Worm (Caenorhabditis elegans) whole organism, late embryonic: ENCODE measurements around the gene nhr-213.

ENCODE experiments used
- C08G9.2 ChIP-seq: sonication (generic microtip); optimal IDR thresholded peaks from 2 replicates; lab custom pipeline; 2016; ENCODE audit warnings: mild to moderate bottlenecking, missing genetic modification characterization, moderate library complexity, missing compliant biosample characterization
- C38D4.7 ChIP-seq: fragments of 200-800 bp; sonication (Bioruptor generic); optimal IDR thresholded peaks from 2 replicates; lab custom pipeline; 2018; ENCODE audit warnings: mild to moderate bottlenecking, missing genetic modification characterization, moderate library complexity, missing compliant biosample characterization
- F13H6.1 ChIP-seq: sonication (generic microtip); optimal IDR thresholded peaks from 2 replicates; lab custom pipeline; 2016; ENCODE audit warnings: missing genetic modification characterization, missing compliant biosample characterization
- K02D7.2 ChIP-seq: sonication (generic microtip); optimal IDR thresholded peaks from 2 replicates; lab custom pipeline; 2017; ENCODE audit warnings: mild to moderate bottlenecking, missing genetic modification characterization, missing compliant biosample characterization
- T23F11.4 ChIP-seq: fragments of 200-800 bp; sonication (Bioruptor generic); optimal IDR thresholded peaks from 2 replicates; lab custom pipeline; 2018; ENCODE audit warnings: mild to moderate bottlenecking, missing genetic modification characterization, missing compliant biosample characterization
- Y22D7AL.16 ChIP-seq: sonication (generic microtip); optimal IDR thresholded peaks from 2 replicates; lab custom pipeline; 2016; ENCODE audit warnings: missing genetic modification characterization, missing compliant biosample characterization
- ahr-1 ChIP-seq: sonication (generic microtip); optimal IDR thresholded peaks from 2 replicates; lab custom pipeline; 2016; ENCODE audit warnings: missing genetic modification characterization, missing compliant biosample characterization
- ama-1 ChIP-seq: fragments of 150-350 bp; optimal IDR thresholded peaks from 2 replicates; lab custom pipeline; 2014
- ceh-14 ChIP-seq: sonication (generic microtip); optimal IDR thresholded peaks from 2 replicates; lab custom pipeline; 2016; ENCODE audit warnings: missing genotype, missing genetic modification characterization, missing compliant biosample characterization
- ceh-30 ChIP-seq: fragments of 150-350 bp; optimal IDR thresholded peaks from 2 replicates; lab custom pipeline; 2014; ENCODE audit warnings: missing biosample characterization, missing genetic modification characterization
- ceh-34 ChIP-seq: sonication (generic microtip); optimal IDR thresholded peaks from 2 replicates; lab custom pipeline; 2016; ENCODE audit warnings: mild to moderate bottlenecking, missing genetic modification characterization, missing compliant biosample characterization
- ceh-45 ChIP-seq: fragments of 200-800 bp; sonication (Bioruptor generic); IDR thresholded peaks from 2 replicates; pipeline ENCODE4 v1.3.6; 2022; ENCODE audit warnings: missing genetic modification reagents, missing genetic modification characterization, missing compliant biosample characterization
- ceh-6 ChIP-seq: fragments of 200-800 bp; sonication (Bioruptor generic); optimal IDR thresholded peaks from 2 replicates; lab custom pipeline; 2018; ENCODE audit warnings: mild to moderate bottlenecking, missing genetic modification characterization, missing compliant biosample characterization
- ceh-9 ChIP-seq: sonication (generic microtip); optimal IDR thresholded peaks from 2 replicates; lab custom pipeline; 2016; ENCODE audit warnings: mild to moderate bottlenecking, missing genetic modification characterization, inconsistent platforms, missing compliant biosample characterization
- che-1 ChIP-seq: sonication (generic microtip); optimal IDR thresholded peaks from 2 replicates; lab custom pipeline; 2016; ENCODE audit warnings: mild to moderate bottlenecking, missing genetic modification characterization, missing compliant biosample characterization
- dmd-4 ChIP-seq: sonication (generic microtip); optimal IDR thresholded peaks from 2 replicates; lab custom pipeline; 2016; ENCODE audit warnings: borderline replicate concordance, missing genetic modification characterization, missing compliant biosample characterization
- dve-1 ChIP-seq: sonication (generic microtip); optimal IDR thresholded peaks from 2 replicates; lab custom pipeline; 2017; ENCODE audit warnings: antibody characterized with exemption, mild to moderate bottlenecking, missing genetic modification characterization, missing compliant biosample characterization
- ets-4 ChIP-seq: sonication (generic microtip); optimal IDR thresholded peaks from 2 replicates; lab custom pipeline; 2016; ENCODE audit warnings: missing genetic modification characterization, missing compliant biosample characterization
- fax-1 ChIP-seq: sonication (generic microtip); optimal IDR thresholded peaks from 2 replicates; lab custom pipeline; 2016; ENCODE audit warnings: missing genotype, missing genetic modification characterization, missing compliant biosample characterization
- fkh-10 ChIP-seq: fragments of 150-350 bp; optimal IDR thresholded peaks from 2 replicates; lab custom pipeline; 2014; ENCODE audit warnings: missing biosample characterization, missing genetic modification reagents, missing genetic modification characterization
- fkh-6 ChIP-seq: sonication (generic microtip); optimal IDR thresholded peaks from 2 replicates; lab custom pipeline; 2016; ENCODE audit warnings: missing genetic modification characterization, missing compliant biosample characterization
- gmeb-2 ChIP-seq: sonication (generic microtip); optimal IDR thresholded peaks from 2 replicates; lab custom pipeline; 2016; ENCODE audit warnings: missing genetic modification characterization, inconsistent platforms, missing compliant biosample characterization
- hlh-13 ChIP-seq: fragments of 200-800 bp; sonication (Bioruptor generic); optimal IDR thresholded peaks from 2 replicates; lab custom pipeline; 2018; ENCODE audit warnings: mild to moderate bottlenecking, missing genetic modification characterization, missing compliant biosample characterization
- hlh-30 ChIP-seq: sonication (generic microtip); optimal IDR thresholded peaks from 2 replicates; lab custom pipeline; 2017; ENCODE audit warnings: antibody characterized with exemption, missing genetic modification characterization, missing compliant biosample characterization; ENCODE audit not compliant: insufficient read depth
- hlh-8 ChIP-seq: sonication (generic microtip); optimal IDR thresholded peaks from 2 replicates; lab custom pipeline; 2016; ENCODE audit warnings: missing genotype, missing genetic modification characterization, missing compliant biosample characterization
- lim-6 ChIP-seq: sonication (generic microtip); optimal IDR thresholded peaks from 2 replicates; lab custom pipeline; 2016; ENCODE audit warnings: missing genetic modification characterization, missing compliant biosample characterization
- lin-11 ChIP-seq: fragments of 200-800 bp; sonication (Bioruptor generic); optimal IDR thresholded peaks from 2 replicates; lab custom pipeline; 2018; ENCODE audit warnings: mild to moderate bottlenecking, missing genetic modification characterization, missing compliant biosample characterization
- madf-2 ChIP-seq: sonication (generic microtip); optimal IDR thresholded peaks from 2 replicates; lab custom pipeline; 2017; ENCODE audit warnings: missing genetic modification characterization, missing compliant biosample characterization
- mec-3 ChIP-seq: sonication (generic microtip); optimal IDR thresholded peaks from 2 replicates; lab custom pipeline; 2016; ENCODE audit warnings: borderline replicate concordance, missing genetic modification characterization, missing compliant biosample characterization
- nfya-1 ChIP-seq: sonication (generic microtip); optimal IDR thresholded peaks from 2 replicates; lab custom pipeline; 2017; ENCODE audit warnings: missing genetic modification characterization, mild to moderate bottlenecking, missing compliant biosample characterization, antibody characterized with exemption, moderate library complexity
- nhr-11 ChIP-seq: fragments of 150-350 bp; optimal IDR thresholded peaks from 2 replicates; lab custom pipeline; 2014; ENCODE audit warnings: missing biosample characterization, missing genetic modification characterization
- pag-3 ChIP-seq: sonication (generic microtip); optimal IDR thresholded peaks from 2 replicates; lab custom pipeline; 2016; ENCODE audit warnings: missing compliant biosample characterization, missing genetic modification characterization, borderline replicate concordance
- pha-2 ChIP-seq: sonication (generic microtip); optimal IDR thresholded peaks from 2 replicates; lab custom pipeline; 2017; ENCODE audit warnings: mild to moderate bottlenecking, missing genetic modification characterization, missing compliant biosample characterization
- pha-4 ChIP-seq: fragments of 150-350 bp; optimal IDR thresholded peaks from 2 replicates; lab custom pipeline; 2018; ENCODE audit warnings: missing biosample characterization, missing genetic modification reagents, missing genetic modification characterization
- sdc-2 ChIP-seq: sonication (generic microtip); optimal IDR thresholded peaks from 2 replicates; lab custom pipeline; 2016; ENCODE audit warnings: missing genotype, missing genetic modification characterization, missing compliant biosample characterization
- sox-4 ChIP-seq: sonication (generic microtip); optimal IDR thresholded peaks from 2 replicates; lab custom pipeline; 2017; ENCODE audit warnings: mild to moderate bottlenecking, missing genetic modification characterization, inconsistent platforms, missing compliant biosample characterization
- unc-3 ChIP-seq, 2 experiments: fragments of 200-800 bp in 1 of 2; sonication (Bioruptor generic) in 1 of 2; sonication (generic microtip) in 1 of 2; conservative IDR thresholded peaks in 1 of 2; optimal IDR thresholded peaks in 1 of 2; 2 replicates each; pipeline versions ENCODE4 v1.3.6 to Lab custom; 2016 to 2022; ENCODE audit warnings: missing compliant biosample characterization in 2 of 2, missing genetic modification characterization in 2 of 2, missing genetic modification reagents in 1 of 2
- unc-55 ChIP-seq: sonication (generic microtip); optimal IDR thresholded peaks from 2 replicates; lab custom pipeline; 2017; ENCODE audit warnings: missing biosample characterization, missing genetic modification reagents, missing genetic modification characterization
- unc-86 ChIP-seq: sonication (generic microtip); optimal IDR thresholded peaks from 2 replicates; lab custom pipeline; 2016; ENCODE audit warnings: missing genetic modification characterization, missing compliant biosample characterization
- zip-5 ChIP-seq: sonication (generic microtip); optimal IDR thresholded peaks from 2 replicates; lab custom pipeline; 2016; ENCODE audit warnings: missing genetic modification characterization, missing compliant biosample characterization
- ztf-16 ChIP-seq: sonication (generic microtip); optimal IDR thresholded peaks from 2 replicates; lab custom pipeline; 2017; ENCODE audit warnings: missing genetic modification characterization, missing compliant biosample characterization

Gene nhr-213

DNA sequence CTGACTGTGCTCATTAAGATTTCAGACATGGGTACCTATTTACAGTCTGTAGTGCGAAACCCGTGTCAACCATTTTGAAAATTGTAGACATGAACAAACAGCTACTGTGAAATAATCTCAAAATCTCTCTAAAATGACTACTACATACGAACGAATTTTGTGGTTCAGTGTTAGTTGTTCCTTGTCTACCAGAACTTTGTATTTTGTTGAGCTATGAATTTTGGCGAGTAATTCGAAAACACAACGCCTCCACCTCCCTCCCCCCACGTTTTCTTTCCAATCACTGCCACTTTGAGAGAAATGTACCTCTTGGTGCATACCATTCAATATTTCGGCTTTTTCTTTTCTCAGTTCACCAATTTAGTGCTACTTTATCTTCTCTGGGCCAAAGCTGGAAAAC, 3.9 kb downstream of the nhr-213 start, which contains the start of gene T06C12.11:
Gene T06C12.11, plus strand, starts transcription at position 301 of the 400 bp plus-strand sequence.
- TF ChIP-seq ztf-16: no peak
- TF ChIP-seq T23F11.4: no peak
- TF ChIP-seq ama-1 (lab: Kevin White, UChicago): no peak
- no peak for TF ChIP-seq pha-2 (tag; lab: Kevin White, UChicago)
- TF ChIP-seq ceh-30 (tag; lab: Kevin White, UChicago): no peak
- TF ChIP-seq, all 69 proteins: peak for 0

DNA sequence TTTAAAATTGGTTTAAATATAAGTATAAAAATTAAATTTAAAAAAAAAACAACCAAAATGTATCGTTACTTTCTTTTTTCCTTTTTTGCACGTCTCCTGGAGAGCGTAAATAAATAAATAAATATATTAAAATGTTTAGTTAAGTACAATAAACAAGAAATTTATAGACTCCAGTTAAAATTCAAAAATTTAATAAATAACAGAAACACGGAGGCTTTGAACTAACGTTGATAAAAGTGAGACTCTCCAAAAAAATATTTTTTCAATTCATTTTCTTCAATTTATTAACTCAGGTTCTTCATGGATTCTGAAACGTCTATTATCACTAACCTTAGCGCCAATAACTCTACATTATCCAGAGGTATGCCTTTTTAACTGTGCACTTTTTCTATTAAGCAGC, 4.8 kb downstream of the nhr-213 start, which contains the start of gene T06C12.12:
Gene T06C12.12, plus strand, starts transcription at position 301 of the 400 bp plus-strand sequence.
- TF ChIP-seq unc-86 (tag; lab: Kevin White, UChicago): no peak
- TF ChIP-seq fkh-10: no peak
- TF ChIP-seq lim-6 (tag; lab: Kevin White, UChicago): no peak
- TF ChIP-seq ets-4 (tag; lab: Kevin White, UChicago): no peak
- TF ChIP-seq dve-1: no peak
- TF ChIP-seq dmd-4: no peak
- TF ChIP-seq madf-2 (tag; lab: Kevin White, UChicago): no peak
- TF ChIP-seq che-1: no peak
- no peak for TF ChIP-seq pha-4 (tag; lab: Kevin White, UChicago)
- TF ChIP-seq ceh-45 (GFP tag; lab: Robert Waterston, UW): no peak
- TF ChIP-seq ceh-34 (tag; lab: Kevin White, UChicago): no peak
- TF ChIP-seq Y22D7AL.16 (tag; lab: Kevin White, UChicago): no peak
- no peak for TF ChIP-seq sdc-2 (tag; lab: Kevin White, UChicago)
- no peak for TF ChIP-seq C08G9.2 (tag; lab: Kevin White, UChicago)
- TF ChIP-seq C38D4.7 (GFP tag; lab: Kevin White, UChicago): no peak
- no peak for TF ChIP-seq unc-3 (GFP tag; conservative IDR thresholded peaks at IDR 0.05; lab: Robert Waterston, UW)
- TF ChIP-seq unc-3 (tag; optimal IDR thresholded peaks at IDR 0.05; lab: Kevin White, UChicago): no peak
- no peak for TF ChIP-seq fax-1 (tag; lab: Kevin White, UChicago)
- no peak for TF ChIP-seq ama-1 (lab: Kevin White, UChicago)
- TF ChIP-seq pag-3 (tag; lab: Kevin White, UChicago): no peak

DNA sequence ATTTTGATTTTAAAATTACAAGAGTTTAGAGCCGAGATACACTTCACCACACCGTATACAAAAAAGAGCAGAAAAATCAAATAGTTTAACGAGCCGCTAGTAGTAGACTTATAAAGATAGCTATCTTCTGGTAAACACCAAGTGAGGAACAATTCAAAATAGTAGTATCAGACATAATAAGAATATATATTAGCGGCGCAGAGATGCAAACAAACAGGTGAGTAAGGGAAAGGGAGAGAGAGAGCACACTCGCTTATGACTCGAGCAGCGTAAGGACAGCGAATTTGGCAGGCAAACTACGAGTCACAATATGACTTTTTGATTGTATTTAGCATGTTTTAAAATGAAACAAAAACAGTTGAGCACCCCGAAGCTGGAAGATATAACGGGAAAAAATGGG, 5.3 kb downstream of the nhr-213 start:
- TF ChIP-seq gmeb-2: no peak
- TF ChIP-seq hlh-30: no peak
- TF ChIP-seq pha-4 (tag; lab: Kevin White, UChicago): no peak
- no peak for TF ChIP-seq nhr-11 (tag; lab: Kevin White, UChicago)
- TF ChIP-seq K02D7.2: no peak
- TF ChIP-seq zip-5 (tag; lab: Kevin White, UChicago): no peak
- no peak for TF ChIP-seq mec-3 (tag; lab: Kevin White, UChicago)
- TF ChIP-seq che-1: no peak
- no peak for TF ChIP-seq fkh-10
- no peak for TF ChIP-seq hlh-13 (GFP tag; lab: Kevin White, UChicago)
- no peak for TF ChIP-seq ceh-14
- no peak for TF ChIP-seq unc-86 (tag; lab: Kevin White, UChicago)
- no peak for TF ChIP-seq ahr-1 (tag; lab: Kevin White, UChicago)

DNA sequence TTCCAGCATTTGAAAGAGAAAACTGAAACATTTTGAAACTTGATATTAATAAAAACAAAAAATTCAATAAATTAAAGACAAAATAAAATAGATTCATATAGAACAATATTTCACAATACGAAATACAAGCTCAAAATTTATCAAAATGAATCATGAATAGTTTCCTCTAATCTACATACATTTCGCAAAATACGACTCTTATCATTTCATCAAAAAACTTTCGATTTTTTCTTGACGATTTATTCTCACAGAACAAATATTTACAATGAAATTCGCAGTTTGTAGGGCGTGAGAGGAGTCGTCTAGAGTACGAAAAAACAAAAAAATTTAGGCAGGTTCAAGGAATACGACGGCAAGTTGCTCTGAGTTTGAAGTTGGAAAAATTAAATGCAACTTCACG, 6.5 kb downstream of the nhr-213 start:
- TF ChIP-seq lin-11: no peak
- TF ChIP-seq dmd-4: no peak
- TF ChIP-seq ceh-9 (tag; lab: Kevin White, UChicago): no peak
- TF ChIP-seq ama-1 (lab: Kevin White, UChicago): no peak
- no peak for TF ChIP-seq nfya-1
- no peak for TF ChIP-seq ceh-45 (GFP tag; lab: Robert Waterston, UW)
- TF ChIP-seq mec-3 (tag; lab: Kevin White, UChicago): no peak
- TF ChIP-seq fkh-10: no peak
- TF ChIP-seq ceh-6: no peak
- TF ChIP-seq hlh-8 (tag; lab: Kevin White, UChicago): no peak
- TF ChIP-seq fkh-6 (tag; lab: Kevin White, UChicago): no peak
- TF ChIP-seq sox-4 (tag; lab: Kevin White, UChicago): no peak
- no peak for TF ChIP-seq Y22D7AL.16 (tag; lab: Kevin White, UChicago)
- TF ChIP-seq lim-6 (tag; lab: Kevin White, UChicago): no peak
- no peak for TF ChIP-seq unc-55
- TF ChIP-seq ahr-1 (tag; lab: Kevin White, UChicago): no peak
- no peak for TF ChIP-seq F13H6.1 (tag; lab: Kevin White, UChicago)
